Fruit fly (Drosophila melanogaster) whole organism: ENCODE measurements around the gene Sar1.

Source experiments
- CG8478 ChIP-seq: fragments of >200 bp; optimal IDR thresholded peaks from 2 replicates; lab custom pipeline; 2018; ENCODE audit warnings: inconsistent platforms
- Dll ChIP-seq: fragments of >200 bp; optimal IDR thresholded peaks from 2 replicates; lab custom pipeline; 2017
- EcR ChIP-seq, 2 experiments: fragments of >200 bp; optimal IDR thresholded peaks; 2 replicates each; lab custom pipeline; 2017; ENCODE audit warnings: missing biosample characterization in 2 of 2, missing genetic modification characterization in 2 of 2, missing genetic modification reagents in 2 of 2
- pan ChIP-seq: fragments of >200 bp; optimal IDR thresholded peaks from 2 replicates; lab custom pipeline; 2017
- psq ChIP-seq: fragments of >200 bp; optimal IDR thresholded peaks from 2 replicates; lab custom pipeline; 2017
- usp ChIP-seq: fragments of >200 bp; optimal IDR thresholded peaks from 2 replicates; lab custom pipeline; 2017; ENCODE audit warnings: missing biosample characterization, missing genetic modification characterization, mixed read lengths

The Sar1 gene

DNA sequence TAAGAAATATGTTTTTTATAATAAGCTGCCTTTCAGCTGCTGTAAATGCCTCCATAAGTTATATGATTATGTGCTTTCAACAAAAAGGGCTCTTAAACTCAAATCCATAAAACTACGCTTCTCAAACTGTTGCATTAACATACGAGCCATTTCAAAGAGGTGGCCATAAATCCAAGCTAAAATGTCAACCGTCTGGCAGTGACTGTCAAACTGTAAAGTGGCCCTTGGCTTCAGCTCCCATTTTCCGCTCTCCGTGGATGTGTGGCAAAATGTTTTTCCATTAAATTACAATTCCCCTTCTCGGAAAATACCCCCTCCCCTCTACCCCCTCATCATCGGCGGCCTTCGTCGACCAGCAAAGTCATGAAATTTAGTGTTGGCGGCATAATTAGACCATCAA lies 13.8 kb upstream of the Sar1 start:
- TF ChIP-seq CG8478 (lab: Kevin White, UChicago) (no peak), pan (lab: Kevin White, UChicago) (no peak), Dll (lab: Kevin White, UChicago) (no peak)

DNA sequence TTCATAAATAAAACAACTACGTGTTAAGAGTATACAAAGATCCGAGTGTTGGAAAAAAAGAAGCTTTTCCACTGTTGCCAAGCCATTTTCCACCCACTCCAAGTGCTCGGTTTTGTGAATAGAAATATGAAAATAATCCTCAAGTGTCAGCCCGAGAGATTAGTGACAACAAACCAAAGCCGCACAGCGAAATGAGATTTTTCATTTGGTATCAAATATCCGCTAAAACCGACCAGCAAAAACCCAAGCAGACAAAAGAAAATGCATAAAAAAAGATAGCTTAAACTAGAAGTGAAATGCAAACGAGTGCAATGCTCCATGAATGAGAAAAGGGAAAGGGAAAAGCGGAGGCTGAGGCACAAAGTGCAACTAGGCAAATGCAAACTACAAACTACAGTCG lies 5.1 kb upstream of the Sar1 start, which contains the start of gene rdhB:
Gene rdhB, plus strand, starts transcription at position 301 of the 400 bp plus-strand sequence.
- peak in 1 of 2 experiments; percentile 29 for TF ChIP-seq EcR (GFP tag; optimal IDR thresholded peaks at IDR 0.05; lab: Kevin White, UChicago)
- TF ChIP-seq pan (lab: Kevin White, UChicago): no peak

DNA sequence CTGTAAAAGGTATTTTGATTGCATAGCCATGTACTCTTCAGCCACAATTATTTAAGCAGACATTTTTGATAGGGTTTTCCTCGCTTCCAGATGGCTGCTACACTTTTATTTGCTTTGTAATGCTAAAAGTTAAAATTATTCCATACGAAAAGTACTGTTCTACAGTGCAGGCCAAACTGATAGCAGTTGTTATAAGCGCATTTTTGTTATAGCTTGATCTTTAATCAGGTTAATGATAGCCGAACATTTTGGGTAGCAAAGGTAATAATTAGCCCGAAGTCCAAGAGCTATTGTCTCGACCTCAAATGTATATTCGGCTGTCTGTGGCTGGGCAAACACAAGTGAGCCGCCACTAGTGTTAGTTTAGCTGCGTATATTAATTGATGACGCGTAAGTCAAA lies 1.5 kb downstream of the Sar1 start:
- TF ChIP-seq psq (lab: Kevin White, UChicago) (no peak), Dll (lab: Kevin White, UChicago) (no peak), CG8478 (lab: Kevin White, UChicago) (no peak), EcR (GFP tag; optimal IDR thresholded peaks at IDR 0.05; lab: Kevin White, UChicago) (no peak), pan (lab: Kevin White, UChicago) (no peak), usp (GFP tag; lab: Kevin White, UChicago) (no peak)

DNA sequence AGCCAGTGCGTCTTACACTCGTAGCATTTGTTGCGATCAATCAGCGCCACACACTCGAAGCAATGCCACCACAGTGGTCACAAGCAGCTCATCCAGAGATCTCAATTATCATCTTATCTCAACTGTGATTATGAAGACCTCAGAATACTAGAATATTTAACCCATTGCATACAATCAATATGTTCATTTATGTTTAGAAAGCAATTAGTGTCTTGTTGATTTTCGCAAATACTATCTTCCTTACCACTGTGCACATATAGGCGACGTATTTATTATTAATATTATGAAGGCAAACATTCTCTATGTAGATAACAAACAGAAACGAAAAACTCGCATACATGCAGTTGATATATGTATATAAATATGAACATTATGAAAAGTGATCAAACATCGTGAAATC lies 2.3 kb downstream of the Sar1 start:
- TF ChIP-seq CG8478 (lab: Kevin White, UChicago) (no peak), Dll (lab: Kevin White, UChicago) (no peak), psq (lab: Kevin White, UChicago) (no peak)

DNA sequence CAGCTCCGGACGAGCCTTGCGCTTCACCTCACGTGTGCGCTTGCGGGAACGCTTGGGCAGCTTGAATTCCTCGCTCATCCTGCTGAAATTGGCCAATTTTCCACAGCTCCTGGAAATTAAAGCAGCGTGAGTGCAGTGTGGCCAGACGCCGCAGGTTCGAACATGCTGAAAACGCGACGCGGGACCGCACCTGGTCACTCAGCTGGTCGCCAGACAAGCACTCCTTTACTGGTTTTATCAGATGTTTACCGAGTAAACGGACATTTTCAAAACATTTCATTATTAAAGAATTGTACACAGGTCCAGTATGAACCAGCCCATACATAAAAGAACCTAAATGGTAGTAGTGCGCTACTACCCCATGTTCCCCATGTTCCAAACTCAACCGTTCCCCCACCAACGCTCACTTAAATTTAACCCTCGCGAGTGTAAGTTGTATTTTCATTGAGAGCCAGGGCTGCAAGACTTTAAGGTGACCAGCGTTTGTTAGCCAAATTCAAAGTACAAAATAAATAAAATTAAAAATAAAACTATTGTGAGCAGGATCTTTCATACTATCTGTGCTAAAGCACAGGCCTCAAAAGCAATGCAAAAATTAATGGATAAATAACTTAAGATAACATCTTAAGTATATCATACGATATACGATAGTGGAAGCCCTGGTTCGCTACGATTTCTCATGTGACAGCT lies 5.9 kb downstream of the Sar1 start, which contains the start of the genes JMJD6, CG7071 and Muted:
Gene JMJD6, minus strand, starts transcription at position 154 of the 690 bp plus-strand sequence.
Gene CG7071, plus strand, starts transcription at position 403 of the 690 bp plus-strand sequence.
Gene Muted, plus strand, starts transcription at position 403 of the 690 bp plus-strand sequence.
- TF ChIP-seq EcR (GFP tag; optimal IDR thresholded peaks at IDR 0.05; lab: Kevin White, UChicago) (no peak), pan (lab: Kevin White, UChicago) (no peak), CG8478 (lab: Kevin White, UChicago) (no peak), usp (GFP tag; lab: Kevin White, UChicago) (no peak), Dll (lab: Kevin White, UChicago) (no peak), psq (lab: Kevin White, UChicago) (no peak)

DNA sequence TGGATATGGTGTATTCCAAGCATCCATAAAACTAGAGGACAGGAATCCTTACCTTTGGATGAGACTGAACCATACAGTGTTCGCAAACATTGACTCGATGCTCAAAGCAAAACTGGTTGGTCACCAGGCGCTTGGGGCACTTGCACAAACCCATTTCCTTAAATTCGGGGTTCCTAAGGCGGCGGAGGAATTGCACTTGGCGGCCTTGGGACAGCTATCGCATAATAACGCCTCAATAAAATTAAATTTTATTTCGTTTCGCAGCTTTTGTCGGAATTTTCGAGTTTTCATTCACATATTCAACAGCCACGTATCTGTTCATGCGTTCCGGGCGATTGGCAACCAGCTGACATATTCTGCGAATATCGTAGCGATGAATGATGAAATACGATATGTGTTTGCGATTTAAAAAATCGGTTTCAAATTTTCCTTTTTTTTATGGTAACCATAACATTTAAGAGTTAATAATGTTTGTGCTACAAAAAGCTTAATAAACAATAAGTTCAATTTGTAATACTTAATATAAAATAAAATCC lies 9.2 kb downstream of the Sar1 start, which contains the start of gene CG5382:
Gene CG5382, minus strand, starts transcription at position 324 of the 536 bp plus-strand sequence.
- TF ChIP-seq CG8478 (lab: Kevin White, UChicago) (no peak), psq (lab: Kevin White, UChicago) (no peak), EcR (GFP tag; optimal IDR thresholded peaks at IDR 0.05; lab: Kevin White, UChicago) (no peak), usp (GFP tag; lab: Kevin White, UChicago) (no peak), pan (lab: Kevin White, UChicago) (no peak)

DNA sequence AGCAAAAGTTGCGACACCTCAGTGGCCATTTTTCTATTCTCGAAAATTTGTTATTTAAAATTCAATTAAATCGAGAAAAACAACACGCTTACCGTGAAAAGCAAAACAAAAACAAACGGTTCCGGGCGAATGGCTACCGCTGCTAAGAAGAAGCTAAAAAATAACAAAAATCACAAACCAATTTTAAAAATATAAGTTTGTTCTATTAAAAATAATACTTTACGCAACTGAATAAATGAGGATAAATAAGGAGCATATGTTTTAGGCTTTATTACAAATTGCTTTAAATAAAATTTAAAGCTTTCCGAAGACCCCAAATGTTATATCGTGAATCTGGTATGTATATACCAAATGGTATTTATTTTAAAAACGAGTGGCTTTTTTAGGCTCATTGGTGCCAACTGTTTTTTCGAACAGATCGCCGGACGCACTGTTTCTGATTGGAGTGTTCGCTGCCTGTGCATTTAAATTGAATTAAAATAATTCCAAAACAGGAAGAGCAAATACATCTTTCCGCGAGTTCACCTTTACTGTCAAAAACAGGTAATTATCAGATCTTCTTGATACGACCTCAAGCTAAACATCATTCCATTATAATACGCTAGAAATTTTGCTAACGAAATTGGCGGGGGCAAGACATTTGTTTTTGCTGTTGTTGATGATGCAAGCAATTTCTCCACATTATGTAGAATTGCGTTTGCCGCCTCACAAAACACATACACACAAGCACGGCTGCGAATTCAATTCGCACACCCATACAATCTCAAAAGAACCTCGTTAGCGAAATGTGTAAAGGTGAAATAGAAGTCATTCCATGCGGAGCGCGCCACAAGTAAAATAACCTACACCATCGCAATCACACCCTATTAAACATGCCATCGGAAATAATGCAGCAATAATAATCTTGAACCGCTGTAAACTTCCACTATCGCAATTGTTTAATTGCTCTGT lies 10.9 kb downstream of the Sar1 start, which contains the start of the genes Polr3F and PyK:
Gene Polr3F, minus strand, starts transcription at position 248 of the 951 bp plus-strand sequence.
Gene PyK, plus strand, starts transcription at position 411 of the 951 bp plus-strand sequence.
- TF ChIP-seq pan (lab: Kevin White, UChicago): no peak
- TF ChIP-seq CG8478 (lab: Kevin White, UChicago): no peak
- no peak for TF ChIP-seq Dll (lab: Kevin White, UChicago)
- TF ChIP-seq usp (GFP tag; lab: Kevin White, UChicago): no peak
- TF ChIP-seq psq (lab: Kevin White, UChicago): no peak
- no peak for TF ChIP-seq EcR (GFP tag; optimal IDR thresholded peaks at IDR 0.05; lab: Kevin White, UChicago)

DNA sequence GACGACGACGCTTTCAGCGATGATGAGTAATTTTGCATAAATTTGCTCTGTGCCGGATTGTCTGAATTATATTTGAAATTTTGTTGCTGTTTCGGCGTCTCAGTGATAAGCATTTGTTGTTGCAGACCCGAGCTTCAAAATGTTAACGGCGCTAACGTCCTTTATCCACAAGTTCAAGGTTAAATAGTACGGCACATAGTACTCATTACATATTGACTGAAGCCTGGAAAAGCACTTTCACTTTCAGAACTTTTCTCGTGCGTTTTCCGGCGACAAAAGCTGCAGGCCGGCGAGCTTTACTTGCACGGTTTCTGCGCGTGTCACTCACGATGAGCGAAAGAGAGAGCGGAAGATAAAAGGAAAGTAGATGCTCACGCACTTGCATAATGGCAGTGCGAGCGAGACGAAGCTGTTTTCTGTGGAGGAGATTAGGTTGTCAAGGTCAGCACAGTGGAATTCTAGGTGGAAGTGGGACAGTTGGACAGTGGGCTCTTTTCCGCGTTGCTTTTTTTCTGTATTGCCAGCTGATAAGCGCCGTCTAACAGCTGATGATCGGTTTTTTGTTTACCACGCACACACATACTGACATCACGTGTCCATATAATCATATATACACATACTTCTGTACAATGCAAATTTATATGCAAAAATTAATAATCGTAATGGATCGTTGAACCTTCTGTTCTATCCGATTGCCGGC lies 11.7 kb downstream of the Sar1 start:
- no peak for TF ChIP-seq psq (lab: Kevin White, UChicago)
- no peak for TF ChIP-seq CG8478 (lab: Kevin White, UChicago)
- no peak for TF ChIP-seq usp (GFP tag; lab: Kevin White, UChicago)
- TF ChIP-seq Dll (lab: Kevin White, UChicago): no peak

DNA sequence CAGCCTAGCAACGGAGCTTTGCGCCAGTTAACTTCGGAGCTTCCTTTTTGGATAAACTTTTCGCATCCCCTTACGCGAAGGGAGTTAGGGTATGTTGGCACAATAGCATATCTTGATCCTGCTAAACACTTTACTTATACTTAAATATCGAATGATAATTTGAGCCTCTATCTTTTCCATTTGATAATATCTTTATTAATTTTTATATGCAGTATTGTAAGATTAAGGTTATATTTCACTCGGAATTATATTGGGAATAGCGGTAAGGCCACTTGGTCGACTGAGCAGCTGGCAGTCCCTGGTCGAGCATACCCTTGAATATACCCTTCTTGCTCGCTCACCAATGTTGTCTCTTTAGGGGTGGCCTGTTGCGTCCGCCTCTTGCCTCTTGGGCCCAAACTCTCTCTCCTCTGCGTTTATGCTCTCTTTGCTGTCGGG lies 12.3 kb downstream of the Sar1 start:
- TF ChIP-seq EcR (GFP tag; optimal IDR thresholded peaks at IDR 0.05; lab: Kevin White, UChicago): no peak
- peak; percentile 72 for TF ChIP-seq pan (lab: Kevin White, UChicago)

DNA sequence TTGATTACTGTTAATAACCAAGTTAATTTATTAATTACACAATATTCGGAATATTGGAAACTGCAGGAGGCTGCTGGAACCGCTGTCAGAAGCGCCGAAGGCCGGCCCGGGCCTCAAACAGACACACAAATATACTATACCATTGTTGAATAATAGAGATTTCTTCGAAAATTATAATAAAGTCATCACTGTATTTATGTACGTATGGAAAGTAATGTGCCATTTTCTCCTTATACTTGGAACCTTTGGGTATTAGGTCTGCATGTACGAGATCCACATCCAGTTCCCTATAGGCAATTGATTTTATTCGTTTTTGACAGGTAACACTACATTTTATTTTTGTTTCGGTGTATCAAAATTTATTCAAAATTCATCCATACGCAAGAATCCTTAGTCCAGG lies 16.1 kb downstream of the Sar1 start, which contains the start of gene CG7069:
Gene CG7069, plus strand, starts transcription at position 301 of the 400 bp plus-strand sequence.
- TF ChIP-seq psq (lab: Kevin White, UChicago) (no peak), Dll (lab: Kevin White, UChicago) (no peak), usp (GFP tag; lab: Kevin White, UChicago) (no peak), CG8478 (lab: Kevin White, UChicago) (no peak), EcR (GFP tag; optimal IDR thresholded peaks at IDR 0.05; lab: Kevin White, UChicago) (no peak), pan (lab: Kevin White, UChicago) (no peak)
